Fruit fly (Drosophila melanogaster): ENCODE data around the gene Cdk2.

Gene Cdk2

DNA sequence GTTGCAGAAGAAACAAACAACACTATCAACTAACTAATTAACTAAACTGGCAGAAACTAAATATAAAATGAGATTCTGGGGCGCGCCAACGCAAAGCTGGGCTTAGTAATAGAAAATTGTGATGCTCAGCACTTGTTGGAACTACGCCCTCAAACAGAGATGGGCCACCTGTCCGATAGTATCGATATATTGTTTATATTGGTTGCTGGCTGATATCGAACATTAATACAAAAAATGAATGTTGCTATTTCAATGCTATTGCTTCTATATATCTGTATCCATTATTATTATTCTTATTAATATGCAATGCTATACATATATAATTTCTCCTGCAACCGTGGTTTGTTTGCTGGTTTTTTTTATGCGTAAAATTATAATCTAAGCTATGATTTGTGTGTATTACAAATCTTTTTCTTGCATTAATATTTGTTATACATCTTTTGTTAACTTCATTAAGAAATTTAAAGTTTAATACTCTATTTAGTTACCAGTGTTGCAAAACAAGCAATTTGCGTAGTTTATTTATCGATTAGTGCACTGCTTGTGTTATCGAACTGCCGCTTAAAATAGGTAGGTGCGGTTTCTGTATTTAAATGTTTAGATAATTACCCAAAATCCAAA, 26.9 kb downstream of the Cdk2 start, which contains the start of gene CG31195 (continued):
- TF ChIP-seq klu (GFP tag; IDR thresholded peaks at IDR 0.05), result no peak
- no peak for TF ChIP-seq CG31388 (GFP tag; optimal IDR thresholded peaks at IDR 0.05)
- no peak for TF ChIP-seq crc (GFP tag; optimal IDR thresholded peaks at IDR 0.05)
- no peak for TF ChIP-seq CG33213 (GFP tag; optimal IDR thresholded peaks at IDR 0.05)
- TF ChIP-seq CHES-1-like (GFP tag; optimal IDR thresholded peaks at IDR 0.05), result no peak
- no peak for TF ChIP-seq seq (GFP tag; IDR thresholded peaks at IDR 0.05)
- peak; percentile 12 for TF ChIP-seq CG4820 (GFP tag; optimal IDR thresholded peaks at IDR 0.05)
- no peak for TF ChIP-seq CG3281 (GFP tag; optimal IDR thresholded peaks at IDR 0.05)
- TF ChIP-seq eve (GFP tag; optimal IDR thresholded peaks at IDR 0.05), result no peak
- TF ChIP-seq inv (GFP tag; IDR thresholded peaks at IDR 0.05; ENCODE audit: partially characterized antibody), result peak; percentile 64
- no peak for TF ChIP-seq CG1529 (GFP tag; optimal IDR thresholded peaks at IDR 0.05)
- TF ChIP-seq gsb-n (tag; optimal IDR thresholded peaks at IDR 0.05), result no peak
- no peak for TF ChIP-seq Neu2 (GFP tag; optimal IDR thresholded peaks at IDR 0.05; ENCODE audit: borderline replicate concordance)
- TF ChIP-seq scrt (GFP tag; optimal IDR thresholded peaks at IDR 0.05), result peak; percentile 32
- TF ChIP-seq HLHmδ (GFP tag; optimal IDR thresholded peaks at IDR 0.05), result no peak
- TF ChIP-seq CG14667 (GFP tag; IDR thresholded peaks at IDR 0.05), result no peak
- no peak for TF ChIP-seq grau (tag; optimal IDR thresholded peaks at IDR 0.05)
- TF ChIP-seq Doc3 (GFP tag; IDR thresholded peaks at IDR 0.05; ENCODE audit: partially characterized antibody), result peak; percentile 79
- no peak for TF ChIP-seq Bteb2 (GFP tag; optimal IDR thresholded peaks at IDR 0.05)
- no peak for TF ChIP-seq CG17829 (tag; optimal IDR thresholded peaks at IDR 0.05)
- TF ChIP-seq Dbx (GFP tag; IDR thresholded peaks at IDR 0.05), result 0 out of 3 replicates have a peak, but pooled peaks have one; percentile 26
- TF ChIP-seq ab (GFP tag; optimal IDR thresholded peaks at IDR 0.05), result no peak
- no peak for TF ChIP-seq CG10543 (GFP tag; optimal IDR thresholded peaks at IDR 0.05)
- TF ChIP-seq Lhr (GFP tag; optimal IDR thresholded peaks at IDR 0.05), result peak; percentile 22
- TF ChIP-seq NC2β (GFP tag; optimal IDR thresholded peaks at IDR 0.05), result no peak
- no peak for TF ChIP-seq lbe (GFP tag; optimal IDR thresholded peaks at IDR 0.05)
- peak; percentile 84 for TF ChIP-seq CG13287 (GFP tag; IDR thresholded peaks at IDR 0.05; ENCODE audit: partially characterized antibody)
- no peak for TF ChIP-seq CG12155 (GFP tag; optimal IDR thresholded peaks at IDR 0.05)
- TF ChIP-seq fru (optimal IDR thresholded peaks at IDR 0.05), result no peak
- TF ChIP-seq Abd-B (GFP tag; optimal IDR thresholded peaks at IDR 0.05), result peak; percentile 32
- TF ChIP-seq aop (GFP tag; IDR thresholded peaks at IDR 0.05), result no peak
- TF ChIP-seq CG2116 (GFP tag; optimal IDR thresholded peaks at IDR 0.05), result peak; percentile 83
- TF ChIP-seq ATbp (GFP tag; optimal IDR thresholded peaks at IDR 0.05), result no peak
- peak; percentile 74 for TF ChIP-seq amos (GFP tag; IDR thresholded peaks at IDR 0.05; ENCODE audit: partially characterized antibody)
- no peak for TF ChIP-seq Atf6 (GFP tag; IDR thresholded peaks at IDR 0.05)
- no peak for TF ChIP-seq CG31441 (GFP tag; IDR thresholded peaks at IDR 0.05)
- TF ChIP-seq CG15269 (tag; optimal IDR thresholded peaks at IDR 0.05), result no peak
- no peak for TF ChIP-seq Eip74EF (GFP tag; optimal IDR thresholded peaks at IDR 0.05)
- no peak for TF ChIP-seq stc (GFP tag; IDR thresholded peaks at IDR 0.05)
- no peak for TF ChIP-seq CG6813 (GFP tag; optimal IDR thresholded peaks at IDR 0.05)
- peak; percentile 65 for TF ChIP-seq Dref (GFP tag; IDR thresholded peaks at IDR 0.05)
- TF ChIP-seq CG10147 (GFP tag; optimal IDR thresholded peaks at IDR 0.05), result no peak
- no peak for TF ChIP-seq gcm (GFP tag; optimal IDR thresholded peaks at IDR 0.05)
- TF ChIP-seq tap (tag; optimal IDR thresholded peaks at IDR 0.05), result no peak
- TF ChIP-seq CG10267 (tag; optimal IDR thresholded peaks at IDR 0.05), result peak; percentile 90
- no peak for TF ChIP-seq CG7987 (GFP tag; optimal IDR thresholded peaks at IDR 0.05)
- no peak for TF ChIP-seq CG7745 (tag; optimal IDR thresholded peaks at IDR 0.05)
- TF ChIP-seq CG18599 (GFP tag; optimal IDR thresholded peaks at IDR 0.05), result no peak
- no peak for TF ChIP-seq CG6683 (GFP tag; optimal IDR thresholded peaks at IDR 0.05)
- TF ChIP-seq Gug (GFP tag; IDR thresholded peaks at IDR 0.05), result no peak

Data from whole organism, embryonic.